Worm (Caenorhabditis elegans) whole organism, mixed stage, embryonic: Measurements from ENCODE around the gene B0416.4.

ENCODE experiments used
- elt-1 ChIP-seq: sonication (generic microtip); optimal IDR thresholded peaks from 2 replicates; lab custom pipeline; 2017; ENCODE audit warnings: missing genetic modification characterization, mild to moderate bottlenecking, missing compliant biosample characterization, antibody characterized with exemption, moderate library complexity, borderline replicate concordance; ENCODE audit not compliant: insufficient read depth
- elt-3 ChIP-seq: fragments of 150-350 bp; optimal IDR thresholded peaks from 2 replicates; lab custom pipeline; 2014; ENCODE audit warnings: missing biosample characterization, missing genetic modification characterization
- lin-13 ChIP-seq: fragments of 150-350 bp; optimal IDR thresholded peaks from 2 replicates; lab custom pipeline; 2014; ENCODE audit warnings: missing biosample characterization, missing genetic modification characterization
- mep-1 ChIP-seq: fragments of 150-350 bp; optimal IDR thresholded peaks from 2 replicates; lab custom pipeline; 2017; ENCODE audit warnings: missing biosample characterization, missing genetic modification reagents, missing genetic modification characterization, inconsistent platforms
- nhr-12 ChIP-seq: fragments of 150-350 bp; optimal IDR thresholded peaks from 2 replicates; lab custom pipeline; 2014; ENCODE audit warnings: missing biosample characterization, missing genetic modification characterization
- nhr-76 ChIP-seq: sonication (generic microtip); optimal IDR thresholded peaks from 2 replicates; lab custom pipeline; 2017; ENCODE audit warnings: missing biosample characterization, missing genetic modification characterization
- sptf-1 ChIP-seq: sonication (generic microtip); optimal IDR thresholded peaks from 2 replicates; lab custom pipeline; 2017; ENCODE audit warnings: mild to moderate bottlenecking, missing genetic modification characterization, moderate library complexity, missing compliant biosample characterization

DNA sequence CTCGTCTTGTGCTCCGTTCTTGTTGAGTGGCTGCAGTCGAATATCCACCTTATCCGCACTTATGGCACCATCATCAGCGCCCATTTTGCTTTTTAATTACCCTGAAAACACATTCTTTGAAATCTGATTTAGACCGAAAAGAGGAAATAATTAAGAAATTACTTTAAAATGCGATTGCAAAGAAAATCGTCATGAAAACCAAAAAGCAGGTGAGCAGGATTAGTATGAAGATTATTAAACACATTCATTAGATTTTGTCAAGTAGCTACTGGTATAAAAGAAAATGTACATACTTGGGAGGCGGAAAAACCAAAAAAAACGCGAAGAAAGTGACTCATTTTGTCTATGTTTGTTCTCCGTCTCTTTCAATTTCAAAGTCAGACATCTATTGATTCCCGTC is 8.0 kb upstream of the B0416.4 start, which contains the start of gene B0416.5:
- TF ChIP-seq lin-13 (no peak), nhr-76 (tag; lab: Kevin White, UChicago) (no peak), nhr-12 (no peak), elt-1 (tag; lab: Kevin White, UChicago) (no peak), sptf-1 (tag; lab: Kevin White, UChicago) (no peak), mep-1 (tag; lab: Kevin White, UChicago) (no peak), elt-3 (tag; lab: Kevin White, UChicago) (no peak)
